Fruit fly (Drosophila melanogaster) whole organism, embryonic: ENCODE results near the gene CG12347.

Source experiments
- BEAF-32 ChIP-seq: fragments of 200-800 bp; sonication (Bioruptor generic); optimal IDR thresholded peaks from 3 replicates; lab custom pipeline; 2017; ENCODE audit warnings: missing biosample characterization, missing genetic modification characterization, mild to moderate bottlenecking, moderate library complexity, missing genetic modification reagents
- CG11560 ChIP-seq: fragments of 200-800 bp; sonication (Bioruptor generic); IDR thresholded peaks from 3 replicates; pipeline ENCODE4 v1.3.6; 2022; ENCODE audit warnings: missing biosample characterization, missing genetic modification characterization
- CG12155 ChIP-seq: fragments of 200-800 bp; sonication (Bioruptor generic); optimal IDR thresholded peaks from 3 replicates; lab custom pipeline; 2016; ENCODE audit warnings: missing biosample characterization, missing genetic modification characterization
- CG13123 ChIP-seq: fragments of 200-800 bp; sonication (Bioruptor generic); optimal IDR thresholded peaks from 2 replicates; lab custom pipeline; 2016; ENCODE audit warnings: missing biosample characterization, missing genetic modification characterization
- CG13424 ChIP-seq: fragments of 200-800 bp; sonication (Bioruptor generic); optimal IDR thresholded peaks from 2 replicates; lab custom pipeline; 2019; ENCODE audit warnings: missing biosample characterization, mild to moderate bottlenecking, missing genetic modification characterization, moderate library complexity
- CG1529 ChIP-seq: fragments of 200-800 bp; sonication (Bioruptor generic); optimal IDR thresholded peaks from 3 replicates; lab custom pipeline; 2018; ENCODE audit warnings: missing biosample characterization, missing genetic modification characterization
- CG2202 ChIP-seq: fragments of 200-800 bp; sonication (Bioruptor generic); optimal IDR thresholded peaks from 2 replicates; lab custom pipeline; 2018; ENCODE audit warnings: missing biosample characterization, mild to moderate bottlenecking, missing genetic modification characterization
- CG31365 ChIP-seq: fragments of 200-800 bp; sonication (Bioruptor generic); optimal IDR thresholded peaks from 2 replicates; lab custom pipeline; 2018; ENCODE audit warnings: missing biosample characterization, mild to moderate bottlenecking, missing genetic modification characterization
- CG34376 ChIP-seq: fragments of 200-800 bp; sonication (Bioruptor generic); optimal IDR thresholded peaks from 2 replicates; lab custom pipeline; 2018; ENCODE audit warnings: missing biosample characterization, mild to moderate bottlenecking, missing genetic modification characterization
- CG43689 ChIP-seq: fragments of 200-800 bp; sonication (Bioruptor generic); IDR thresholded peaks from 2 replicates; pipeline ENCODE4 v1.3.6; 2022; ENCODE audit warnings: missing biosample characterization, missing genetic modification characterization
- CG4617 ChIP-seq: fragments of 200-800 bp; sonication (Bioruptor generic); optimal IDR thresholded peaks from 3 replicates; lab custom pipeline; 2016; ENCODE audit warnings: missing biosample characterization, missing genetic modification characterization, borderline replicate concordance
- CG5245 ChIP-seq: fragments of 200-800 bp; sonication (Bioruptor generic); optimal IDR thresholded peaks from 3 replicates; lab custom pipeline; 2016; ENCODE audit warnings: missing biosample characterization, missing genetic modification characterization
- CG5953 ChIP-seq: fragments of 200-800 bp; sonication (Bioruptor generic); IDR thresholded peaks from 2 replicates; pipeline ENCODE4 v1.3.6; 2022; ENCODE audit warnings: missing biosample characterization, missing genetic modification characterization
- CG6813 ChIP-seq: fragments of 200-800 bp; sonication (Bioruptor generic); optimal IDR thresholded peaks from 2 replicates; lab custom pipeline; 2017; ENCODE audit warnings: missing biosample characterization, missing genetic modification characterization, mild to moderate bottlenecking, moderate library complexity, missing genetic modification reagents
- CG8089 ChIP-seq: fragments of 200-800 bp; sonication (Bioruptor generic); optimal IDR thresholded peaks from 3 replicates; lab custom pipeline; 2016; ENCODE audit warnings: missing biosample characterization, missing genetic modification characterization
- CkIIα-i1 ChIP-seq: fragments of 200-800 bp; sonication (Bioruptor generic); IDR thresholded peaks from 2 replicates; pipeline ENCODE4 v1.3.6; 2022; ENCODE audit warnings: missing biosample characterization, missing genetic modification characterization
- ERR ChIP-seq: fragments of 200-800 bp; sonication (Bioruptor generic); optimal IDR thresholded peaks from 2 replicates; lab custom pipeline; 2016; ENCODE audit warnings: missing biosample characterization, missing genetic modification characterization
- HLH4C ChIP-seq: fragments of 200-800 bp; sonication (Bioruptor generic); IDR thresholded peaks from 3 replicates; pipeline ENCODE4 v1.3.6; 2022; ENCODE audit warnings: missing biosample characterization, missing genetic modification characterization; ENCODE audit not compliant: partially characterized antibody
- HLHmδ ChIP-seq: fragments of 200-800 bp; sonication (Bioruptor generic); optimal IDR thresholded peaks from 2 replicates; lab custom pipeline; 2018; ENCODE audit warnings: missing biosample characterization, mild to moderate bottlenecking, missing genetic modification characterization, moderate library complexity
- Jarid2 ChIP-seq: fragments of 200-800 bp; sonication (Bioruptor generic); optimal IDR thresholded peaks from 3 replicates; lab custom pipeline; 2017; ENCODE audit warnings: mild to moderate bottlenecking, missing biosample characterization, missing genetic modification reagents, missing genetic modification characterization
- Kr ChIP-seq: fragments of 200-800 bp; sonication (Bioruptor generic); optimal IDR thresholded peaks from 2 replicates; lab custom pipeline; 2017; ENCODE audit warnings: missing biosample characterization, mild to moderate bottlenecking, missing genetic modification characterization
- NC2α ChIP-seq: fragments of 200-800 bp; sonication (Bioruptor generic); optimal IDR thresholded peaks from 2 replicates; lab custom pipeline; 2016; ENCODE audit warnings: missing biosample characterization, missing genetic modification characterization
- NC2β ChIP-seq: fragments of 200-800 bp; sonication (Bioruptor generic); optimal IDR thresholded peaks from 2 replicates; lab custom pipeline; 2016; ENCODE audit warnings: missing biosample characterization, missing genetic modification characterization
- NFAT ChIP-seq: fragments of 200-800 bp; sonication (Bioruptor generic); IDR thresholded peaks from 2 replicates; pipeline ENCODE4 v1.3.6; 2022; ENCODE audit warnings: missing biosample characterization, missing genetic modification characterization
- Oli ChIP-seq: fragments of 200-800 bp; sonication (Bioruptor generic); optimal IDR thresholded peaks from 2 replicates; lab custom pipeline; 2018; ENCODE audit warnings: missing biosample characterization, mild to moderate bottlenecking, missing genetic modification characterization, moderate library complexity
- TFAM ChIP-seq: fragments of 200-800 bp; sonication (Bioruptor generic); optimal IDR thresholded peaks from 2 replicates; lab custom pipeline; 2017; ENCODE audit warnings: missing biosample characterization, missing genetic modification characterization, inconsistent platforms
- Xbp1 ChIP-seq: fragments of 200-800 bp; sonication (Bioruptor generic); optimal IDR thresholded peaks from 3 replicates; lab custom pipeline; 2016; ENCODE audit warnings: missing biosample characterization, mild to moderate bottlenecking, missing genetic modification characterization
- Xrp1 ChIP-seq: fragments of 200-800 bp; sonication (Bioruptor generic); IDR thresholded peaks from 2 replicates; pipeline ENCODE4 v1.3.6; 2022; ENCODE audit warnings: missing biosample characterization, missing genetic modification characterization
- bbx ChIP-seq: fragments of 200-800 bp; sonication (Bioruptor generic); IDR thresholded peaks from 2 replicates; pipeline ENCODE4 v1.3.6; 2022; ENCODE audit warnings: missing biosample characterization, missing genetic modification characterization; ENCODE audit not compliant: partially characterized antibody
- cg ChIP-seq: fragments of 200-800 bp; sonication (Bioruptor generic); optimal IDR thresholded peaks from 3 replicates; lab custom pipeline; 2019; ENCODE audit warnings: missing biosample characterization, mild to moderate bottlenecking, missing genetic modification characterization, moderate library complexity
- chn ChIP-seq: fragments of 200-800 bp; sonication (Bioruptor generic); optimal IDR thresholded peaks from 2 replicates; lab custom pipeline; 2016; ENCODE audit warnings: missing biosample characterization, missing genetic modification characterization
- crc ChIP-seq: fragments of 200-800 bp; sonication (Bioruptor generic); optimal IDR thresholded peaks from 2 replicates; lab custom pipeline; 2016; ENCODE audit warnings: missing biosample characterization, missing genetic modification characterization
- disco-r ChIP-seq: fragments of 200-800 bp; sonication (Bioruptor generic); optimal IDR thresholded peaks from 2 replicates; lab custom pipeline; 2016; ENCODE audit warnings: missing biosample characterization, missing genetic modification characterization
- fd3F ChIP-seq: fragments of 200-800 bp; sonication (Bioruptor generic); optimal IDR thresholded peaks from 2 replicates; lab custom pipeline; 2018; ENCODE audit warnings: missing biosample characterization, mild to moderate bottlenecking, missing genetic modification characterization, moderate library complexity
- gce ChIP-seq: fragments of 200-800 bp; sonication (Bioruptor generic); IDR thresholded peaks from 3 replicates; pipeline ENCODE4 v1.3.6; 2022; ENCODE audit warnings: missing biosample characterization, missing genetic modification characterization
- grn ChIP-seq: fragments of 200-800 bp; sonication (Bioruptor generic); optimal IDR thresholded peaks from 3 replicates; lab custom pipeline; 2017; ENCODE audit warnings: missing biosample characterization, missing genetic modification characterization
- ham ChIP-seq: fragments of 200-800 bp; sonication (Bioruptor generic); IDR thresholded peaks from 2 replicates; pipeline ENCODE4 v1.3.6; 2022; ENCODE audit warnings: missing biosample characterization, missing genetic modification characterization
- jigr1 ChIP-seq: fragments of 200-800 bp; sonication (Bioruptor generic); IDR thresholded peaks from 3 replicates; pipeline ENCODE4 v1.3.6; 2022; ENCODE audit warnings: missing biosample characterization, missing genetic modification characterization
- lbe ChIP-seq: fragments of 200-800 bp; sonication (Bioruptor generic); optimal IDR thresholded peaks from 2 replicates; lab custom pipeline; 2016; ENCODE audit warnings: missing biosample characterization, mild to moderate bottlenecking, missing genetic modification characterization
- mld ChIP-seq: fragments of 200-800 bp; sonication (Bioruptor generic); IDR thresholded peaks from 3 replicates; pipeline ENCODE4 v1.3.6; 2022; ENCODE audit warnings: missing biosample characterization, missing genetic modification characterization; ENCODE audit not compliant: partially characterized antibody
- onecut ChIP-seq: fragments of 200-800 bp; sonication (Bioruptor generic); IDR thresholded peaks from 2 replicates; pipeline ENCODE4 v1.3.6; 2022; ENCODE audit warnings: missing biosample characterization, missing genetic modification characterization
- phol ChIP-seq: fragments of 200-800 bp; sonication (Bioruptor generic); optimal IDR thresholded peaks from 3 replicates; lab custom pipeline; 2018; ENCODE audit warnings: missing biosample characterization, mild to moderate bottlenecking, missing genetic modification characterization, moderate library complexity
- rib ChIP-seq: fragments of 200-800 bp; sonication (Bioruptor generic); IDR thresholded peaks from 2 replicates; pipeline ENCODE4 v1.3.6; 2022; ENCODE audit warnings: missing biosample characterization, missing genetic modification characterization
- sr ChIP-seq: fragments of 200-800 bp; sonication (Bioruptor generic); IDR thresholded peaks from 3 replicates; pipeline ENCODE4 v1.3.6; 2022; ENCODE audit warnings: missing biosample characterization, missing genetic modification characterization
- tin ChIP-seq: fragments of 200-800 bp; sonication (Bioruptor generic); optimal IDR thresholded peaks from 3 replicates; lab custom pipeline; 2016; ENCODE audit warnings: missing biosample characterization, missing genetic modification characterization
- tio ChIP-seq: fragments of 200-800 bp; sonication (Bioruptor generic); optimal IDR thresholded peaks from 2 replicates; lab custom pipeline; 2017; ENCODE audit warnings: missing biosample characterization, missing genetic modification characterization, inconsistent platforms
- trem ChIP-seq: fragments of 200-800 bp; optimal IDR thresholded peaks from 3 replicates; lab custom pipeline; 2019; ENCODE audit warnings: missing biosample characterization, mild to moderate bottlenecking, missing genetic modification characterization, moderate library complexity
- twi ChIP-seq: fragments of 200-800 bp; optimal IDR thresholded peaks from 2 replicates; lab custom pipeline; 2019; ENCODE audit warnings: missing biosample characterization, mild to moderate bottlenecking, missing genetic modification characterization, moderate library complexity
- usp ChIP-seq: fragments of >200 bp; optimal IDR thresholded peaks from 2 replicates; lab custom pipeline; 2017; ENCODE audit warnings: missing biosample characterization, missing genetic modification characterization

The CG12347 gene

DNA sequence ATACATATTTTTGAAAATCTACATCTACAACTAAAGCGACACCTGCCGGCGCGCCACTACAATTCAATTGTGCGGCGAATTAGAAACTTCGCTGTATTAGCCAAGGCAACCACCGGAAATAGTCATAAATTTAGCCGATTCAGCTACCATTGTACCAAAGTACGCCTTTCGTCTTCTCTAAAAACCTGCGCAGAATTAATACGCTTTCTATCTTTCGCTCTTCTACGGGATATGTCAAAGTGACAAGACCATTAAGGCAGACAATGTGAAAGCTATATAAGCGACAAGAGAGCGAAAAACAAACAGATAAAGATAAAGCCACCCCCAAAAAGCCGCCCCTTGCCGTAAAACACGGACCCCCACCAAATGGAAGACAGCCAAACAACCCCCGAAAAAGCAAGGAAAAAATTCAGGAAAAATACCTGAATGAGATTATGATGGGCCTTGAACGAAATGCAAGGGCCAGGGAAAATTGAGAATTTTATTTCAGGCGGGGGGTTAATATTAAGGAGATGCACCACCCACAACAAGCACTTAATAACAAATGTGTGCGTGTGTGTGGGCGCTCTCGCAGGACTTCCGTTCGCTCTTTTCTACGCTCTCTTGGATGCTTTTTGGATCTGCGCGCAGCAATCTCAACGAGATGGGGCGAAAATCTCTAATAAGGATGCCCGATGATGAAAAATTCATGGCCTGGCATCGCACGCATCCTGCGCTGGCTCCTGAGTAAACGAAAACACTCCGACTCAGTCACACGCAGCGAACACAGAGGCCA lies 13.1 kb downstream of the CG12347 start, which contains the start of gene cpo (continued):
- peak; percentile 81 for TF ChIP-seq Oli (tag; lab: Kevin White, UChicago)
- peak; percentile 87 for TF ChIP-seq CG1529 (GFP tag; lab: Kevin White, UChicago)
- TF ChIP-seq CG5953 (GFP tag; lab: Robert Waterston, UW): peak; percentile 89
- TF ChIP-seq HLH4C: no peak
- TF ChIP-seq BEAF-32 (GFP tag; lab: Kevin White, UChicago): peak; percentile 7
- TF ChIP-seq CkIIα-i1 (GFP tag; lab: Robert Waterston, UW): peak; percentile 60; the same call in 1 of the 2 replicates
- peak; percentile 80 for TF ChIP-seq Jarid2
- TF ChIP-seq jigr1 (GFP tag; lab: Robert Waterston, UW): no peak
- TF ChIP-seq CG13424: peak; percentile 64
- TF ChIP-seq Kr: peak; percentile 69
- TF ChIP-seq ham (GFP tag; lab: Robert Waterston, UW): peak; percentile 76; the same call in 1 of the 2 replicates
- peak; percentile 66 for TF ChIP-seq CG5245 (GFP tag; lab: Kevin White, UChicago)
- TF ChIP-seq NFAT (GFP tag; lab: Robert Waterston, UW): peak; percentile 88
- TF ChIP-seq NC2α (GFP tag; lab: Kevin White, UChicago): peak; percentile 84
- peak; percentile 87 for TF ChIP-seq phol (tag; lab: Kevin White, UChicago)
- peak; percentile 81 for TF ChIP-seq fd3F (GFP tag; lab: Kevin White, UChicago)
- TF ChIP-seq crc (GFP tag; lab: Kevin White, UChicago): peak; percentile 38
- TF ChIP-seq CG31365 (tag; lab: Kevin White, UChicago): peak; percentile 84
- peak; percentile 94 for TF ChIP-seq CG34376
- peak; percentile 79 for TF ChIP-seq NC2β
- peak; percentile 86 for TF ChIP-seq CG43689 (GFP tag; lab: Robert Waterston, UW)
- TF ChIP-seq chn (GFP tag; lab: Kevin White, UChicago): peak; percentile 74
- TF ChIP-seq CG8089: peak; percentile 90
- peak; percentile 73 for TF ChIP-seq disco-r (GFP tag; lab: Kevin White, UChicago)
- TF ChIP-seq onecut: peak; percentile 93
- TF ChIP-seq CG11560 (tag; lab: Robert Waterston, UW): peak; percentile 15; the same call in 2 of the 3 replicates
- TF ChIP-seq mld (GFP tag; lab: Robert Waterston, UW): no peak
- TF ChIP-seq cg (GFP tag; lab: Kevin White, UChicago): no peak
- no peak for TF ChIP-seq lbe (GFP tag; lab: Kevin White, UChicago)
- TF ChIP-seq trem: peak; percentile 72
- peak; percentile 73 for TF ChIP-seq twi
- peak; percentile 72 for TF ChIP-seq tin (GFP tag; lab: Kevin White, UChicago)
- TF ChIP-seq ERR (GFP tag; lab: Kevin White, UChicago): peak; percentile 9
- TF ChIP-seq CG13123 (GFP tag; lab: Kevin White, UChicago): peak; percentile 61
- TF ChIP-seq TFAM: peak; percentile 57
- peak; percentile 97 for TF ChIP-seq HLHmδ (GFP tag; lab: Kevin White, UChicago)
- peak; percentile 33 for TF ChIP-seq grn (GFP tag; lab: Kevin White, UChicago)
- TF ChIP-seq bbx (GFP tag; lab: Robert Waterston, UW): peak; percentile 35; the same call in 1 of the 2 replicates
- no peak for TF ChIP-seq usp (GFP tag; lab: Kevin White, UChicago)
- peak; percentile 60 for TF ChIP-seq Xrp1 (GFP tag; lab: Robert Waterston, UW)
- peak; percentile 51 for TF ChIP-seq CG12155 (GFP tag; lab: Kevin White, UChicago)
- TF ChIP-seq CG2202 (tag; lab: Kevin White, UChicago): peak; percentile 89
- peak; percentile 58 for TF ChIP-seq tio (GFP tag; lab: Kevin White, UChicago)
- no peak for TF ChIP-seq rib (GFP tag; lab: Robert Waterston, UW)
- TF ChIP-seq sr: peak; percentile 88
- TF ChIP-seq gce: peak; percentile 94
- TF ChIP-seq CG4617 (GFP tag; lab: Kevin White, UChicago): peak; percentile 44
- peak; percentile 81 for TF ChIP-seq Xbp1 (GFP tag; lab: Kevin White, UChicago)
- TF ChIP-seq CG6813: peak; percentile 97
